Worm (Caenorhabditis elegans) whole organism, dauer: Measurements from ENCODE around the gene lin-37.

Experiments
- unc-62 ChIP-seq: sonication (generic microtip); optimal IDR thresholded peaks from 2 replicates; lab custom pipeline; 2017; ENCODE audit warnings: missing biosample characterization, missing genetic modification reagents, missing genetic modification characterization

The lin-37 gene

ce11 chrIII:7084908-7085307 is 12.6 kb upstream of the lin-37 start, which contains the start of gene tofu-7:
Gene tofu-7 (minus strand): TSS chrIII:7085018.
- no peak for TF ChIP-seq unc-62

- TF ChIP-seq unc-62, result no peak
These were observed 10.8 kb upstream of the lin-37 start for ce11 chrIII:7083106-7083505.

- TF ChIP-seq unc-62, result no peak
These were observed 9.1 kb upstream of the lin-37 start for ce11 chrIII:7081488-7081887.

ce11 chrIII:7080689-7081088 is 8.3 kb upstream of the lin-37 start, which contains the start of gene ZK418.7:
Gene ZK418.7 (minus strand): TSS chrIII:7080789.
- no peak for TF ChIP-seq unc-62

- TF ChIP-seq unc-62, result no peak
These were observed 6.4 kb upstream of the lin-37 start, which contains the start of gene ZK418.6 for ce11 chrIII:7078737-7079136. Gene ZK418.6 (minus strand): TSS chrIII:7078837.

ce11 chrIII:7076386-7076785 is 4.0 kb upstream of the lin-37 start, which contains the start of gene ZK418.13:
Gene ZK418.13 (minus strand): TSS chrIII:7076486.
- no peak for TF ChIP-seq unc-62

- no peak for TF ChIP-seq unc-62
These were observed 1.5 kb upstream of the lin-37 start, which contains the start of gene ZK418.5 for ce11 chrIII:7073801-7074386. Gene ZK418.5 (minus strand): TSS chrIII:7073851.

ce11 chrIII:7069981-7070380 is 2.4 kb downstream of the lin-37 start, which contains the start of gene tmem-17:
Gene tmem-17 (plus strand): TSS chrIII:7070281.
- no peak for TF ChIP-seq unc-62

- no peak for TF ChIP-seq unc-62
These were observed 3.7 kb downstream of the lin-37 start, which contains the start of the genes ubc-18 and R01H2.8 for ce11 chrIII:7068520-7069113. Gene ubc-18 (minus strand): TSS chrIII:7068570. Gene R01H2.8 (plus strand): TSS chrIII:7069063.

ce11 chrIII:7067385-7067896 is 4.9 kb downstream of the lin-37 start, which contains the start of gene ger-1:
Gene ger-1 (minus strand): TSS chrIII:7067477.
- no peak for TF ChIP-seq unc-62

ce11 chrIII:7064185-7064584 is 8.2 kb downstream of the lin-37 start, which contains the start of gene R01H2.4:
Gene R01H2.4 (minus strand): TSS chrIII:7064285.
- TF ChIP-seq unc-62, result no peak

ce11 chrIII:7063061-7063460 is 9.3 kb downstream of the lin-37 start:
- TF ChIP-seq unc-62, result no peak

- no peak for TF ChIP-seq unc-62
These were observed 9.8 kb downstream of the lin-37 start, which contains the start of gene R01H2.1 for ce11 chrIII:7062580-7062979. Gene R01H2.1 (plus strand): TSS chrIII:7062880.

- no peak for TF ChIP-seq unc-62
These were observed 11.7 kb downstream of the lin-37 start, which contains the start of gene egg-2 for ce11 chrIII:7060531-7061095. Gene egg-2 (minus strand): TSS chrIII:7060583.

- TF ChIP-seq unc-62, result no peak
These were observed 16.1 kb downstream of the lin-37 start, which contains the start of gene R01H2.2 for ce11 chrIII:7056241-7056640. Gene R01H2.2 (plus strand): TSS chrIII:7056541.

- no peak for TF ChIP-seq unc-62
These were observed 26.7 kb downstream of the lin-37 start, which contains the start of gene R01H2.7 for ce11 chrIII:7045643-7046042. Gene R01H2.7 (minus strand): TSS chrIII:7045743.
